Worm (Caenorhabditis elegans): ENCODE data around the gene F40G9.12.

ce11 chrIII:173501-173900 is 1.9 kb downstream of the F40G9.12 start, which contains the start of gene F40G9.19:
- TF ChIP-seq pha-4 (tag; optimal IDR thresholded peaks at IDR 0.05) (no peak), pat-9 (tag; optimal IDR thresholded peaks at IDR 0.05) (no peak), ceh-9 (tag; optimal IDR thresholded peaks at IDR 0.05) (no peak), K09A11.1 (tag; optimal IDR thresholded peaks at IDR 0.05; ENCODE audit: insufficient read depth) (no peak), ceh-18 (tag; optimal IDR thresholded peaks at IDR 0.05) (no peak), sox-4 (tag; optimal IDR thresholded peaks at IDR 0.05) (no peak), dve-1 (tag; optimal IDR thresholded peaks at IDR 0.05) (no peak), npax-4 (tag; optimal IDR thresholded peaks at IDR 0.05) (no peak), nfya-1 (tag; optimal IDR thresholded peaks at IDR 0.05) (no peak), tbx-2 (tag; optimal IDR thresholded peaks at IDR 0.05) (no peak), unc-55 (GFP tag; optimal IDR thresholded peaks at IDR 0.05) (no peak), T23F11.4 (GFP tag; optimal IDR thresholded peaks at IDR 0.05) (no peak), dmd-4 (tag; optimal IDR thresholded peaks at IDR 0.05; ENCODE audit: borderline replicate concordance) (no peak)

Measured in whole organism, late embryonic.